Fruit fly (Drosophila melanogaster) whole organism, embryonic: ENCODE results near the gene CG42676.

ENCODE experiments used
- Atf-2 ChIP-seq: fragments of 200-800 bp; sonication (Bioruptor generic); optimal IDR thresholded peaks from 2 replicates; lab custom pipeline; 2016; ENCODE audit warnings: missing biosample characterization, missing genetic modification characterization
- Atf6 ChIP-seq: fragments of 200-800 bp; sonication (Bioruptor generic); IDR thresholded peaks from 2 replicates; pipeline ENCODE4 v1.3.6; 2022; ENCODE audit warnings: missing biosample characterization, missing genetic modification characterization
- CG10274 ChIP-seq: fragments of 200-800 bp; sonication (Bioruptor generic); optimal IDR thresholded peaks from 3 replicates; lab custom pipeline; 2017; ENCODE audit warnings: missing biosample characterization, mild to moderate bottlenecking, missing genetic modification characterization
- CG12659 ChIP-seq: fragments of 200-800 bp; sonication (Bioruptor generic); optimal IDR thresholded peaks from 3 replicates; lab custom pipeline; 2017; ENCODE audit warnings: mild to moderate bottlenecking, missing biosample characterization, missing genetic modification reagents, missing genetic modification characterization
- CG13424 ChIP-seq: fragments of 200-800 bp; sonication (Bioruptor generic); optimal IDR thresholded peaks from 2 replicates; lab custom pipeline; 2019; ENCODE audit warnings: missing biosample characterization, mild to moderate bottlenecking, missing genetic modification characterization, moderate library complexity
- CG14860 ChIP-seq: fragments of 200-800 bp; sonication (Bioruptor generic); IDR thresholded peaks from 3 replicates; pipeline ENCODE4 v1.3.6; 2022; ENCODE audit warnings: missing biosample characterization, missing genetic modification characterization; ENCODE audit not compliant: partially characterized antibody
- CG16863 ChIP-seq: fragments of 200-800 bp; sonication (Bioruptor generic); optimal IDR thresholded peaks from 3 replicates; lab custom pipeline; 2016; ENCODE audit warnings: missing biosample characterization, missing genetic modification characterization
- CG1832 ChIP-seq: fragments of 200-800 bp; sonication (Bioruptor generic); optimal IDR thresholded peaks from 2 replicates; lab custom pipeline; 2017; ENCODE audit warnings: missing biosample characterization, mild to moderate bottlenecking, missing genetic modification characterization, inconsistent platforms
- CG2116 ChIP-seq: fragments of 200-800 bp; sonication (Bioruptor generic); optimal IDR thresholded peaks from 3 replicates; lab custom pipeline; 2018; ENCODE audit warnings: missing biosample characterization, mild to moderate bottlenecking, missing genetic modification characterization
- CG2712 ChIP-seq: fragments of 200-800 bp; optimal IDR thresholded peaks from 3 replicates; lab custom pipeline; 2019; ENCODE audit warnings: missing biosample characterization, mild to moderate bottlenecking, missing genetic modification characterization, moderate library complexity
- CG33557 ChIP-seq: fragments of 200-800 bp; sonication (Bioruptor generic); optimal IDR thresholded peaks from 2 replicates; lab custom pipeline; 2019; ENCODE audit warnings: missing biosample characterization, mild to moderate bottlenecking, missing genetic modification characterization, moderate library complexity
- CG4328 ChIP-seq: fragments of 200-800 bp; sonication (Bioruptor generic); optimal IDR thresholded peaks from 3 replicates; lab custom pipeline; 2017; ENCODE audit warnings: missing biosample characterization, missing genetic modification reagents, missing genetic modification characterization
- CG6272 ChIP-seq: fragments of 200-800 bp; sonication (Bioruptor generic); IDR thresholded peaks from 2 replicates; pipeline ENCODE4 v1.3.6; 2022; ENCODE audit warnings: missing biosample characterization, missing genetic modification characterization
- CG7839 ChIP-seq: fragments of 200-800 bp; sonication (Bioruptor generic); optimal IDR thresholded peaks from 3 replicates; lab custom pipeline; 2018; ENCODE audit warnings: missing biosample characterization, mild to moderate bottlenecking, missing genetic modification characterization, moderate library complexity
- CG7963 ChIP-seq: fragments of 200-800 bp; sonication (Bioruptor generic); IDR thresholded peaks from 3 replicates; pipeline ENCODE4 v1.3.6; 2022; ENCODE audit warnings: missing biosample characterization, missing genetic modification characterization; ENCODE audit not compliant: partially characterized antibody
- CG8478 ChIP-seq: fragments of >200 bp; optimal IDR thresholded peaks from 2 replicates; lab custom pipeline; 2018
- CTCF ChIP-seq: fragments of 200-800 bp; sonication (Bioruptor generic); optimal IDR thresholded peaks from 2 replicates; lab custom pipeline; 2017; ENCODE audit warnings: missing biosample characterization, mild to moderate bottlenecking, missing genetic modification characterization, moderate library complexity
- Dek ChIP-seq: fragments of 200-800 bp; sonication (Bioruptor generic); optimal IDR thresholded peaks from 3 replicates; lab custom pipeline; 2019; ENCODE audit warnings: missing biosample characterization, mild to moderate bottlenecking, missing genetic modification characterization, moderate library complexity
- Dfd ChIP-seq, 2 experiments: fragments of >200 bp; optimal IDR thresholded peaks; 2 replicates each; lab custom pipeline; 2017; ENCODE audit warnings: missing biosample characterization in 2 of 2, missing genetic modification characterization in 2 of 2
- Doc3 ChIP-seq: fragments of 200-800 bp; sonication (Bioruptor generic); IDR thresholded peaks from 3 replicates; pipeline ENCODE4 v1.3.6; 2022; ENCODE audit warnings: missing biosample characterization, missing genetic modification characterization; ENCODE audit not compliant: partially characterized antibody
- H2.0 ChIP-seq: fragments of 200-800 bp; sonication (Bioruptor generic); IDR thresholded peaks from 2 replicates; pipeline ENCODE4 v1.3.6; 2022; ENCODE audit warnings: missing biosample characterization, missing genetic modification characterization
- HHEX ChIP-seq: fragments of 200-800 bp; sonication (Bioruptor generic); optimal IDR thresholded peaks from 3 replicates; lab custom pipeline; 2017; ENCODE audit warnings: missing biosample characterization, mild to moderate bottlenecking, missing genetic modification characterization, missing genetic modification reagents
- Hr3 ChIP-seq: fragments of 200-800 bp; sonication (Bioruptor generic); optimal IDR thresholded peaks from 3 replicates; lab custom pipeline; 2016; ENCODE audit warnings: missing biosample characterization, missing genetic modification characterization
- MESR4 ChIP-seq: fragments of 200-800 bp; sonication (Bioruptor generic); optimal IDR thresholded peaks from 2 replicates; lab custom pipeline; 2018; ENCODE audit warnings: missing biosample characterization, mild to moderate bottlenecking, missing genetic modification characterization, moderate library complexity
- MTF-1 ChIP-seq: fragments of 200-800 bp; sonication (Bioruptor generic); optimal IDR thresholded peaks from 2 replicates; lab custom pipeline; 2018; ENCODE audit warnings: missing biosample characterization, mild to moderate bottlenecking, missing genetic modification characterization, borderline replicate concordance
- Mad ChIP-seq: fragments of 200-800 bp; sonication (Bioruptor generic); optimal IDR thresholded peaks from 2 replicates; lab custom pipeline; 2016; ENCODE audit warnings: missing biosample characterization, missing genetic modification characterization
- Nf-YB ChIP-seq: fragments of 200-800 bp; sonication (Bioruptor generic); optimal IDR thresholded peaks from 3 replicates; lab custom pipeline; 2019; ENCODE audit warnings: missing biosample characterization, mild to moderate bottlenecking, missing genetic modification characterization, moderate library complexity
- PHDP ChIP-seq: fragments of 200-800 bp; sonication (Bioruptor generic); optimal IDR thresholded peaks from 3 replicates; lab custom pipeline; 2018; ENCODE audit warnings: missing biosample characterization, mild to moderate bottlenecking, missing genetic modification characterization, moderate library complexity
- Pdp1 ChIP-seq, 2 experiments: fragments of 200-800 bp; sonication (Bioruptor generic); optimal IDR thresholded peaks; 3 replicates each; lab custom pipeline; 2016; ENCODE audit warnings: missing biosample characterization in 2 of 2, missing genetic modification characterization in 2 of 2, mild to moderate bottlenecking in 1 of 2, moderate library complexity in 1 of 2
- Rx ChIP-seq: fragments of 200-800 bp; sonication (Bioruptor generic); IDR thresholded peaks from 2 replicates; pipeline ENCODE4 v1.3.6; 2022; ENCODE audit warnings: missing biosample characterization, missing genetic modification characterization
- Scr ChIP-seq: fragments of 200-800 bp; sonication (Bioruptor generic); IDR thresholded peaks from 2 replicates; pipeline ENCODE4 v1.3.6; 2022; ENCODE audit warnings: missing biosample characterization, missing genetic modification characterization; ENCODE audit not compliant: partially characterized antibody
- Sox100B ChIP-seq: fragments of 200-800 bp; sonication (Bioruptor generic); optimal IDR thresholded peaks from 3 replicates; lab custom pipeline; 2018; ENCODE audit warnings: missing biosample characterization, mild to moderate bottlenecking, missing genetic modification characterization
- Sry-β ChIP-seq: fragments of 200-800 bp; sonication (Bioruptor generic); optimal IDR thresholded peaks from 2 replicates; lab custom pipeline; 2018; ENCODE audit warnings: missing biosample characterization, mild to moderate bottlenecking, missing genetic modification characterization, moderate library complexity
- Trl ChIP-seq, 3 experiments: fragments of >200 bp in 2 of 3; fragments of 200-800 bp in 1 of 3; sonication (Bioruptor generic) in 1 of 3; optimal IDR thresholded peaks; 2 replicates in 1 of 3; 3 replicates in 2 of 3; lab custom pipeline; 2016 to 2017; ENCODE audit warnings: missing biosample characterization in 1 of 3, missing genetic modification characterization in 1 of 3
- danr ChIP-seq: fragments of 200-800 bp; sonication (Bioruptor generic); IDR thresholded peaks from 2 replicates; pipeline ENCODE4 v1.3.6; 2022; ENCODE audit warnings: missing biosample characterization, missing genetic modification characterization
- dpn ChIP-seq, 2 experiments: fragments of 200-800 bp; sonication (Bioruptor generic); optimal IDR thresholded peaks; 3 replicates each; lab custom pipeline; 2016; ENCODE audit warnings: missing biosample characterization in 2 of 2, missing genetic modification characterization in 2 of 2
- ems ChIP-seq: fragments of 200-800 bp; sonication (Bioruptor generic); optimal IDR thresholded peaks from 3 replicates; lab custom pipeline; 2016; ENCODE audit warnings: missing biosample characterization, missing genetic modification characterization
- exex ChIP-seq: fragments of 200-800 bp; sonication (Bioruptor generic); optimal IDR thresholded peaks from 4 replicates; lab custom pipeline; 2018; ENCODE audit warnings: missing biosample characterization, mild to moderate bottlenecking, missing genetic modification characterization, moderate library complexity
- fd102C ChIP-seq: fragments of 200-800 bp; sonication (Bioruptor generic); optimal IDR thresholded peaks from 2 replicates; lab custom pipeline; 2018; ENCODE audit warnings: missing biosample characterization, mild to moderate bottlenecking, missing genetic modification characterization, moderate library complexity
- fru ChIP-seq: fragments of >200 bp; optimal IDR thresholded peaks from 2 replicates; lab custom pipeline; 2017
- grau ChIP-seq: fragments of 200-800 bp; optimal IDR thresholded peaks from 3 replicates; lab custom pipeline; 2019; ENCODE audit warnings: missing biosample characterization, mild to moderate bottlenecking, missing genetic modification characterization, moderate library complexity
- nmo ChIP-seq: fragments of 200-800 bp; sonication (Bioruptor generic); optimal IDR thresholded peaks from 2 replicates; lab custom pipeline; 2018; ENCODE audit warnings: missing biosample characterization, mild to moderate bottlenecking, missing genetic modification characterization, moderate library complexity
- p53 ChIP-seq: fragments of 200-800 bp; sonication (Bioruptor generic); optimal IDR thresholded peaks from 2 replicates; lab custom pipeline; 2016; ENCODE audit warnings: missing biosample characterization, missing genetic modification characterization
- pho ChIP-seq: fragments of 200-800 bp; sonication (Bioruptor generic); optimal IDR thresholded peaks from 2 replicates; lab custom pipeline; 2016; ENCODE audit warnings: missing biosample characterization, missing genetic modification characterization
- rib ChIP-seq: fragments of 200-800 bp; sonication (Bioruptor generic); IDR thresholded peaks from 2 replicates; pipeline ENCODE4 v1.3.6; 2022; ENCODE audit warnings: missing biosample characterization, missing genetic modification characterization
- run ChIP-seq: fragments of 200-800 bp; sonication (Bioruptor generic); optimal IDR thresholded peaks from 3 replicates; lab custom pipeline; 2018; ENCODE audit warnings: missing biosample characterization, mild to moderate bottlenecking, missing genetic modification characterization
- sima ChIP-seq: fragments of 200-800 bp; sonication (Bioruptor generic); optimal IDR thresholded peaks from 2 replicates; lab custom pipeline; 2016; ENCODE audit warnings: missing biosample characterization, missing genetic modification characterization
- slp2 ChIP-seq: fragments of 200-800 bp; sonication (Bioruptor generic); optimal IDR thresholded peaks from 2 replicates; lab custom pipeline; 2016; ENCODE audit warnings: missing biosample characterization, missing genetic modification characterization
- tap ChIP-seq: fragments of 200-800 bp; optimal IDR thresholded peaks from 3 replicates; lab custom pipeline; 2019; ENCODE audit warnings: missing biosample characterization, mild to moderate bottlenecking, missing genetic modification characterization, moderate library complexity
- vfl ChIP-seq: fragments of 200-800 bp; sonication (Bioruptor generic); optimal IDR thresholded peaks from 2 replicates; lab custom pipeline; 2016; ENCODE audit warnings: missing biosample characterization, missing genetic modification characterization
- vvl ChIP-seq: fragments of 200-800 bp; sonication (Bioruptor generic); IDR thresholded peaks from 2 replicates; pipeline ENCODE4 v1.3.6; 2022; ENCODE audit warnings: missing biosample characterization, missing genetic modification characterization

The CG42676 gene

DNA sequence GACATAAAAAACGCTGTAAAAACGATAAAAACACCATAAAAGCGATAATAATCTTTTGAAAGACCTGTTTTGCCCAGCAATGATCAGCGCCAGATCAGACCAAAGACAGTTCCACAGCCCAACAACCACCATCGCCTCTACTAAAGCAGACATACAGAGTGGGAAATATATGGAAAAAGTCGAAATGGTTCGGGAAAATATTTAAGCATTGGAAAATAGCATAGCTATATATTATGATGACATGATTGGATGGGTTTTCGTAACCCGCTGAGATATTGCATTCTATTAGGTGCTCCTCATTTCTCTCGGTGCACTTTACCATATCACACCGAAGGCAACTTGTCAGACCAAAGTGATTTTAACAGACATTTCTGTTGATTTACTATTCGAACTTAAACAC, 5.7 kb downstream of the CG42676 start (continued):
- TF ChIP-seq run (tag; lab: Kevin White, UChicago) (peak; percentile 74), nmo (peak; percentile 86), exex (tag; lab: Kevin White, UChicago) (peak; percentile 50), CG8478 (lab: Kevin White, UChicago) (no peak), Sox100B (GFP tag; lab: Kevin White, UChicago) (no peak), CG33557 (GFP tag; lab: Kevin White, UChicago) (peak; percentile 31), PHDP (peak; percentile 90), fd102C (GFP tag; lab: Kevin White, UChicago) (peak; percentile 33), Dek (tag; lab: Kevin White, UChicago) (peak; percentile 85), MESR4 (GFP tag; lab: Kevin White, UChicago) (peak; percentile 18), Hr3 (GFP tag; lab: Kevin White, UChicago) (peak; percentile 81), CG7963 (GFP tag; lab: Robert Waterston, UW) (no peak), ems (GFP tag; lab: Kevin White, UChicago) (peak; percentile 87), CG6272 (GFP tag; lab: Robert Waterston, UW) (peak; percentile 89), CG2116 (GFP tag; lab: Kevin White, UChicago) (peak; percentile 49), Pdp1 (GFP tag; optimal IDR thresholded peaks at IDR 0.05; lab: Kevin White, UChicago) (peak; percentile 89), CG10274 (GFP tag; lab: Kevin White, UChicago) (peak; percentile 60), CTCF (GFP tag; lab: Kevin White, UChicago) (peak; percentile 46), Dfd (GFP tag; optimal IDR thresholded peaks at IDR 0.05; lab: Kevin White, UChicago) (no peak), Sry-β (GFP tag; lab: Kevin White, UChicago) (no peak), sima (GFP tag; lab: Kevin White, UChicago) (peak; percentile 68), Atf-2 (peak; percentile 71), fru (no peak), vfl (GFP tag; lab: Kevin White, UChicago) (peak; percentile 77), Mad (GFP tag; lab: Kevin White, UChicago) (peak; percentile 76), CG2712 (tag; lab: Kevin White, UChicago) (peak; percentile 89), CG1832 (GFP tag; lab: Kevin White, UChicago) (no peak), Doc3 (GFP tag; lab: Robert Waterston, UW) (no peak), Rx (GFP tag; lab: Robert Waterston, UW) (peak; percentile 87), Trl (optimal IDR thresholded peaks at IDR 0.05; lab: Kevin White, UChicago) (no peak), Trl (GFP tag; optimal IDR thresholded peaks at IDR 0.05; lab: Kevin White, UChicago) (peak; percentile 91), CG7839 (tag; lab: Kevin White, UChicago) (peak; percentile 93), CG16863 (GFP tag; lab: Kevin White, UChicago) (peak; percentile 85), Scr (GFP tag; lab: Robert Waterston, UW) (no peak), tap (tag; lab: Kevin White, UChicago) (peak; percentile 90), CG14860 (no peak), CG12659 (peak; percentile 91), vvl (GFP tag; lab: Robert Waterston, UW) (peak; percentile 94), CG4328 (GFP tag; lab: Kevin White, UChicago) (no peak), MTF-1 (GFP tag; lab: Kevin White, UChicago) (peak; percentile 80), pho (GFP tag; lab: Kevin White, UChicago) (peak; percentile 85), p53 (peak; percentile 59), CG13424 (tag; lab: Kevin White, UChicago) (peak; percentile 88), grau (peak; percentile 88), danr (GFP tag; lab: Robert Waterston, UW) (peak; percentile 85), Nf-YB (peak; percentile 62), Atf6 (GFP tag; lab: Robert Waterston, UW) (peak; percentile 95), HHEX (GFP tag; lab: Kevin White, UChicago) (peak; percentile 88), rib (GFP tag; lab: Robert Waterston, UW) (peak; percentile 87), dpn (GFP tag; optimal IDR thresholded peaks at IDR 0.05; lab: Kevin White, UChicago) (peak; percentile 91 to 93), slp2 (GFP tag; lab: Kevin White, UChicago) (peak; percentile 79), H2.0 (GFP tag; lab: Robert Waterston, UW) (peak; percentile 92)
